Worm (Caenorhabditis elegans): Measurements from ENCODE around the gene idpc-1.

idpc-1 gene

ce11 chrIII:11380555-11380954 is 46.5 kb upstream of the idpc-1 start:
- TF ChIP-seq lsy-27 (tag; optimal IDR thresholded peaks at IDR 0.05; ENCODE audit: borderline replicate concordance, insufficient read depth) (no peak), nhr-179 (tag; optimal IDR thresholded peaks at IDR 0.05) (no peak), hmg-20 (GFP tag; IDR thresholded peaks at IDR 0.05) (no peak), Y53G8AR.9 (GFP tag; conservative IDR thresholded peaks at IDR 0.05) (no peak), ets-4 (GFP tag; optimal IDR thresholded peaks at IDR 0.05) (no peak), hmg-1.2 (GFP tag; IDR thresholded peaks at IDR 0.05) (peak; percentile 78), B0019.2 (GFP tag; conservative IDR thresholded peaks at IDR 0.05) (no peak), nfyb-1 (GFP tag; IDR thresholded peaks at IDR 0.05) (no peak), let-607 (tag; optimal IDR thresholded peaks at IDR 0.05) (peak; percentile 54 to 80), hrde-1 (tag; optimal IDR thresholded peaks at IDR 0.05; ENCODE audit: borderline replicate concordance) (no peak), snpc-3.4 (tag; optimal IDR thresholded peaks at IDR 0.05) (no peak)

- TF ChIP-seq sdz-38 (tag; optimal IDR thresholded peaks at IDR 0.05) (no peak), mcd-1 (GFP tag; IDR thresholded peaks at IDR 0.05) (no peak), F57C9.4 (tag; optimal IDR thresholded peaks at IDR 0.05) (no peak), let-607 (tag; optimal IDR thresholded peaks at IDR 0.05) (no peak), fkh-3 (tag; optimal IDR thresholded peaks at IDR 0.05) (no peak), egl-18 (GFP tag; IDR thresholded peaks at IDR 0.05) (no peak), athp-1 (tag; optimal IDR thresholded peaks at IDR 0.05) (no peak), ceh-91 (GFP tag; IDR thresholded peaks at IDR 0.05) (no peak), sptf-2 (GFP tag; optimal IDR thresholded peaks at IDR 0.05) (no peak), aptf-2 (GFP tag; conservative IDR thresholded peaks at IDR 0.05) (no peak), zfh-2 (GFP tag; conservative IDR thresholded peaks at IDR 0.05) (no peak), F10E7.11 (tag; optimal IDR thresholded peaks at IDR 0.05) (no peak), unc-130 (GFP tag; optimal IDR thresholded peaks at IDR 0.05) (no peak), him-1 (tag; optimal IDR thresholded peaks at IDR 0.05) (no peak)
These were observed 45.1 kb upstream of the idpc-1 start, which contains the start of gene subs-4 for ce11 chrIII:11381922-11382321. TSS of gene subs-4 (plus strand) at chrIII:11382222.

ce11 chrIII:11389384-11389783 is 37.6 kb upstream of the idpc-1 start:
- TF ChIP-seq F10E7.11 (tag; optimal IDR thresholded peaks at IDR 0.05) (no peak), F39B2.1 (GFP tag; IDR thresholded peaks at IDR 0.05) (no peak), F57C9.4 (tag; optimal IDR thresholded peaks at IDR 0.05) (no peak), zfh-2 (GFP tag; conservative IDR thresholded peaks at IDR 0.05) (peak; percentile 95), athp-1 (tag; optimal IDR thresholded peaks at IDR 0.05) (no peak), lag-1 (GFP tag; IDR thresholded peaks at IDR 0.05) (no peak), efl-1 (GFP tag; optimal IDR thresholded peaks at IDR 0.05) (no peak), madf-6 (GFP tag; IDR thresholded peaks at IDR 0.05) (no peak), gei-17 (GFP tag; optimal IDR thresholded peaks at IDR 0.05) (no peak), bed-1 (GFP tag; IDR thresholded peaks at IDR 0.05) (0 out of 2 replicates have a peak, but pooled peaks have one; percentile 18), chd-7 (tag; optimal IDR thresholded peaks at IDR 0.05) (peak; percentile 41), egrh-3 (GFP tag; IDR thresholded peaks at IDR 0.05) (peak; percentile 64)

ce11 chrIII:11390832-11391231 is 36.2 kb upstream of the idpc-1 start:
- TF ChIP-seq ceh-40 (GFP tag; IDR thresholded peaks at IDR 0.05) (no peak), rcor-1 (GFP tag; IDR thresholded peaks at IDR 0.05) (no peak), attf-6 (GFP tag; IDR thresholded peaks at IDR 0.05) (no peak), lin-26 (GFP tag; IDR thresholded peaks at IDR 0.05) (no peak), akir-1 (GFP tag; optimal IDR thresholded peaks at IDR 0.05) (no peak), ceh-27 (GFP tag; optimal IDR thresholded peaks at IDR 0.05) (no peak), cebp-1 (GFP tag; IDR thresholded peaks at IDR 0.05) (no peak), cebp-1 (tag; optimal IDR thresholded peaks at IDR 0.05) (no peak), D2030.7 (GFP tag; IDR thresholded peaks at IDR 0.05) (no peak), sdz-38 (tag; optimal IDR thresholded peaks at IDR 0.05) (no peak), mcd-1 (GFP tag; IDR thresholded peaks at IDR 0.05) (no peak), mel-28 (tag; optimal IDR thresholded peaks at IDR 0.05; ENCODE audit: borderline replicate concordance) (no peak), ceh-100 (GFP tag; IDR thresholded peaks at IDR 0.05) (no peak)
